Worm (Caenorhabditis elegans): ENCODE data around the gene T01G5.7.

T01G5.7 gene

ce11 chrV:15072738-15073137 lies 39.0 kb upstream of the T01G5.7 start:
- no peak for TF ChIP-seq madf-8 (GFP tag; conservative IDR thresholded peaks at IDR 0.05)
- peak; percentile 69 for TF ChIP-seq ceh-27 (GFP tag; optimal IDR thresholded peaks at IDR 0.05)

ce11 chrV:15074907-15075306 lies 36.9 kb upstream of the T01G5.7 start:
- TF ChIP-seq hmg-1.2 (GFP tag; IDR thresholded peaks at IDR 0.05) (peak; percentile 27; the same call in 1 of the 2 replicates), F57A8.1 (GFP tag; optimal IDR thresholded peaks at IDR 0.05) (no peak), K12H6.12 (tag; optimal IDR thresholded peaks at IDR 0.05) (peak; percentile 7), ceh-27 (GFP tag; optimal IDR thresholded peaks at IDR 0.05) (peak; percentile 55)

- no peak for TF ChIP-seq zfh-2 (GFP tag; conservative IDR thresholded peaks at IDR 0.05)
- TF ChIP-seq Y53G8AR.9 (GFP tag; conservative IDR thresholded peaks at IDR 0.05), result no peak
Measured at ce11 chrV:15078560-15078959, 33.2 kb upstream of the T01G5.7 start.

ce11 chrV:15082291-15082690 lies 29.5 kb upstream of the T01G5.7 start, which contains the start of the genes C01G10.10 and C01G10.9:
Gene C01G10.10, minus strand, starts transcription at chrV:15082441.
Gene C01G10.9, plus strand, starts transcription at chrV:15082530.
- TF ChIP-seq ceh-27 (GFP tag; optimal IDR thresholded peaks at IDR 0.05) (peak; percentile 52), madf-6 (GFP tag; IDR thresholded peaks at IDR 0.05) (peak; percentile 54), lsl-1 (GFP tag; optimal IDR thresholded peaks at IDR 0.05) (peak; percentile 19), F33H1.4 (GFP tag; IDR thresholded peaks at IDR 0.05) (peak; percentile 26; the same call in 1 of the 2 replicates), ztf-18 (tag; optimal IDR thresholded peaks at IDR 0.05) (no peak), lin-35 (GFP tag; optimal IDR thresholded peaks at IDR 0.05) (peak in 1 of 3 experiments; percentile 30), lin-54 (GFP tag; optimal IDR thresholded peaks at IDR 0.05) (peak; percentile 50), snpc-4 (GFP tag; optimal IDR thresholded peaks at IDR 0.05) (no peak), snpc-4 (tag; optimal IDR thresholded peaks at IDR 0.05) (peak in 2 of 4 experiments; percentile 32 to 54), cebp-1 (GFP tag; IDR thresholded peaks at IDR 0.05) (no peak), cebp-1 (tag; optimal IDR thresholded peaks at IDR 0.05) (peak; percentile 31), bed-2 (GFP tag; IDR thresholded peaks at IDR 0.05) (0 out of 2 replicates have a peak, but pooled peaks have one; percentile 42), hsf-1 (GFP tag; IDR thresholded peaks at IDR 0.05) (no peak), F22D6.2 (tag; optimal IDR thresholded peaks at IDR 0.05) (peak; percentile 8), B0336.3 (GFP tag; IDR thresholded peaks at IDR 0.05) (no peak), ceh-100 (GFP tag; IDR thresholded peaks at IDR 0.05) (peak; percentile 43; the same call in 1 of the 2 replicates), unc-130 (GFP tag; optimal IDR thresholded peaks at IDR 0.05) (peak; percentile 82), egrh-3 (GFP tag; IDR thresholded peaks at IDR 0.05) (no peak), dox-1 (GFP tag; IDR thresholded peaks at IDR 0.05) (0 out of 2 replicates have a peak, but pooled peaks have one; percentile 18), ZK185.1 (tag; optimal IDR thresholded peaks at IDR 0.05; ENCODE audit: poor library complexity, severe bottlenecking) (peak; percentile 76), repo-1 (tag; optimal IDR thresholded peaks at IDR 0.05) (no peak), F23B12.7 (tag; optimal IDR thresholded peaks at IDR 0.05; ENCODE audit: insufficient read depth) (peak; percentile 16), Y79H2A.3 (GFP tag; conservative IDR thresholded peaks at IDR 0.05) (no peak), K12H6.12 (tag; optimal IDR thresholded peaks at IDR 0.05) (peak; percentile 2), let-607 (tag; optimal IDR thresholded peaks at IDR 0.05) (peak in 1 of 2 experiments; percentile 54), him-1 (tag; optimal IDR thresholded peaks at IDR 0.05) (peak; percentile 28), ceh-58 (GFP tag; IDR thresholded peaks at IDR 0.05) (no peak), snpc-3.4 (tag; optimal IDR thresholded peaks at IDR 0.05) (peak; percentile 18), lin-40 (tag; optimal IDR thresholded peaks at IDR 0.05) (peak; percentile 50), rec-8 (tag; optimal IDR thresholded peaks at IDR 0.05) (peak; percentile 28 to 34), mcd-1 (GFP tag; IDR thresholded peaks at IDR 0.05) (peak; percentile 68)
